Worm (Caenorhabditis elegans) whole organism, late embryonic: ENCODE data around the gene clec-36.

Source experiments
- K09A11.1 ChIP-seq: sonication (generic microtip); optimal IDR thresholded peaks from 2 replicates; lab custom pipeline; 2017; ENCODE audit warnings: antibody characterized with exemption, mild to moderate bottlenecking, missing genetic modification characterization, missing compliant biosample characterization; ENCODE audit not compliant: insufficient read depth
- ama-1 ChIP-seq: fragments of 150-350 bp; optimal IDR thresholded peaks from 2 replicates; lab custom pipeline; 2014
- ceh-9 ChIP-seq: sonication (generic microtip); optimal IDR thresholded peaks from 2 replicates; lab custom pipeline; 2016; ENCODE audit warnings: mild to moderate bottlenecking, missing genetic modification characterization, inconsistent platforms, missing compliant biosample characterization
- che-1 ChIP-seq: sonication (generic microtip); optimal IDR thresholded peaks from 2 replicates; lab custom pipeline; 2016; ENCODE audit warnings: mild to moderate bottlenecking, missing genetic modification characterization, missing compliant biosample characterization
- dmd-4 ChIP-seq: sonication (generic microtip); optimal IDR thresholded peaks from 2 replicates; lab custom pipeline; 2016; ENCODE audit warnings: borderline replicate concordance, missing genetic modification characterization, missing compliant biosample characterization
- fkh-10 ChIP-seq: fragments of 150-350 bp; optimal IDR thresholded peaks from 2 replicates; lab custom pipeline; 2014; ENCODE audit warnings: missing biosample characterization, missing genetic modification reagents, missing genetic modification characterization
- npax-4 ChIP-seq: sonication (generic microtip); optimal IDR thresholded peaks from 2 replicates; lab custom pipeline; 2016; ENCODE audit warnings: missing genetic modification characterization, missing compliant biosample characterization
- pros-1 ChIP-seq: fragments of 150-350 bp; optimal IDR thresholded peaks from 2 replicates; lab custom pipeline; 2014; ENCODE audit warnings: missing biosample characterization, missing genetic modification reagents, missing genetic modification characterization

ce11 chrV:16831310-16831709 is 17.1 kb downstream of the clec-36 start:
- TF ChIP-seq dmd-4 (tag; lab: Kevin White, UChicago): no peak
- no peak for TF ChIP-seq ama-1 (lab: Kevin White, UChicago)
- TF ChIP-seq K09A11.1: no peak
- no peak for TF ChIP-seq ceh-9 (tag; lab: Kevin White, UChicago)
- no peak for TF ChIP-seq pros-1 (tag; lab: Kevin White, UChicago)
- TF ChIP-seq npax-4 (tag; lab: Kevin White, UChicago): no peak
- no peak for TF ChIP-seq fkh-10 (GFP tag; lab: Kevin White, UChicago)
- TF ChIP-seq che-1 (tag; lab: Kevin White, UChicago): no peak
